Fruit fly (Drosophila melanogaster) ovary, adult (tissue): ENCODE results near the gene CG15035.

Experiments used
- CG17801 ChIP-seq: fragments of 200-800 bp; optimal IDR thresholded peaks from 2 replicates; lab custom pipeline; 2019; ENCODE audit warnings: missing biosample characterization, mild to moderate bottlenecking, missing genetic modification characterization, moderate library complexity; ENCODE audit not compliant: partially characterized antibody

The CG15035 gene

dm6 chrX:7382890-7383289 is 20.1 kb downstream of the CG15035 start, which contains the start of gene CG42781:
Gene CG42781 (minus strand): TSS chrX:7382990.
- no peak for TF ChIP-seq CG17801 (GFP tag; lab: Kevin White, UChicago)

dm6 chrX:7379569-7379968 is 23.4 kb downstream of the CG15035 start:
- TF ChIP-seq CG17801 (GFP tag; lab: Kevin White, UChicago) = no peak

- no peak for TF ChIP-seq CG17801 (GFP tag; lab: Kevin White, UChicago)
Measured at dm6 chrX:7377840-7378239, 25.1 kb downstream of the CG15035 start, which contains the start of gene CheA7a. Gene CheA7a (plus strand): TSS chrX:7378140.

- TF ChIP-seq CG17801 (GFP tag; lab: Kevin White, UChicago) = no peak
Measured at dm6 chrX:7372475-7372874, 30.5 kb downstream of the CG15035 start.

- TF ChIP-seq CG17801 (GFP tag; lab: Kevin White, UChicago) = no peak
Measured at dm6 chrX:7368361-7368760, 34.6 kb downstream of the CG15035 start.

- TF ChIP-seq CG17801 (GFP tag; lab: Kevin White, UChicago) = no peak
Measured at dm6 chrX:7358496-7358895, 44.5 kb downstream of the CG15035 start, which contains the start of gene CG1999. Gene CG1999 (plus strand): TSS chrX:7358796.
